Fruit fly (Drosophila melanogaster): ENCODE data around the gene sfl.

dm6 chr3L:6447708-6448107, 47.8 kb upstream of the sfl start:
- TF ChIP-seq CG9139 (GFP tag; optimal IDR thresholded peaks at IDR 0.05) (peak; percentile 57), CG3919 (GFP tag; optimal IDR thresholded peaks at IDR 0.05) (peak; percentile 31), Blimp-1 (GFP tag; optimal IDR thresholded peaks at IDR 0.05) (no peak), lz (GFP tag; optimal IDR thresholded peaks at IDR 0.05) (no peak), dac (GFP tag; optimal IDR thresholded peaks at IDR 0.05) (no peak), CG4318 (GFP tag; optimal IDR thresholded peaks at IDR 0.05) (no peak), Sox14 (GFP tag; optimal IDR thresholded peaks at IDR 0.05) (no peak), CG10631 (GFP tag; optimal IDR thresholded peaks at IDR 0.05) (peak; percentile 23), CG6276 (GFP tag; optimal IDR thresholded peaks at IDR 0.05) (peak; percentile 21), Lpt (GFP tag; optimal IDR thresholded peaks at IDR 0.05) (no peak), CG6808 (GFP tag; optimal IDR thresholded peaks at IDR 0.05) (peak; percentile 66), Hr39 (GFP tag; optimal IDR thresholded peaks at IDR 0.05) (no peak), CG6854 (GFP tag; optimal IDR thresholded peaks at IDR 0.05) (no peak), CG32006 (GFP tag; optimal IDR thresholded peaks at IDR 0.05) (peak; percentile 46)

All from whole organism, prepupa.